Worm (Caenorhabditis elegans) whole organism, midembryonic: Measurements from ENCODE around the gene tat-4.

Experiments used
- flt-1 ChIP-seq: fragments of 200-800 bp; sonication (Bioruptor generic); IDR thresholded peaks from 2 replicates; pipeline ENCODE4 v1.3.6; 2022; ENCODE audit warnings: missing genetic modification characterization, missing compliant biosample characterization
- ztf-29 ChIP-seq: fragments of 200-800 bp; sonication (Bioruptor generic); IDR thresholded peaks from 2 replicates; pipeline ENCODE4 v1.3.6; 2022; ENCODE audit warnings: missing genetic modification reagents, missing genetic modification characterization, missing compliant biosample characterization

- TF ChIP-seq flt-1 (GFP tag; lab: Robert Waterston, UW) (no peak), ztf-29 (GFP tag; lab: Robert Waterston, UW) (no peak)
Measured at ce11 chrII:6281903-6282302, 37.8 kb upstream of the tat-4 start.
